Fruit fly (Drosophila melanogaster): ENCODE measurements around the gene kibra.

dm6 chr3R:14748323-14749076 is 24.4 kb upstream of the kibra start:
- TF ChIP-seq CG12605 (GFP tag; IDR thresholded peaks at IDR 0.05) = no peak
- no peak for TF ChIP-seq Pif1B (GFP tag; optimal IDR thresholded peaks at IDR 0.05)
- no peak for TF ChIP-seq CG34367 (tag; optimal IDR thresholded peaks at IDR 0.05)
- no peak for TF ChIP-seq EcR (GFP tag; optimal IDR thresholded peaks at IDR 0.05)
- no peak for TF ChIP-seq CG17806 (tag; optimal IDR thresholded peaks at IDR 0.05)
- TF ChIP-seq Ets98B (GFP tag; IDR thresholded peaks at IDR 0.05) = no peak
- TF ChIP-seq gl (tag; optimal IDR thresholded peaks at IDR 0.05) = no peak
- TF ChIP-seq CG15710 (tag; optimal IDR thresholded peaks at IDR 0.05) = no peak
- TF ChIP-seq CG8301 (tag; optimal IDR thresholded peaks at IDR 0.05) = peak; percentile 28
- no peak for TF ChIP-seq Snoo (tag; optimal IDR thresholded peaks at IDR 0.05)
- TF ChIP-seq CG32121 (GFP tag; IDR thresholded peaks at IDR 0.05) = no peak
- no peak for TF ChIP-seq CG9948 (tag; optimal IDR thresholded peaks at IDR 0.05)
- no peak for TF ChIP-seq CG8159 (tag; optimal IDR thresholded peaks at IDR 0.05)
- no peak for TF ChIP-seq D1 (tag; optimal IDR thresholded peaks at IDR 0.05)
